Fruit fly (Drosophila melanogaster): ENCODE data around the gene CG14712.

Gene CG14712

DNA sequence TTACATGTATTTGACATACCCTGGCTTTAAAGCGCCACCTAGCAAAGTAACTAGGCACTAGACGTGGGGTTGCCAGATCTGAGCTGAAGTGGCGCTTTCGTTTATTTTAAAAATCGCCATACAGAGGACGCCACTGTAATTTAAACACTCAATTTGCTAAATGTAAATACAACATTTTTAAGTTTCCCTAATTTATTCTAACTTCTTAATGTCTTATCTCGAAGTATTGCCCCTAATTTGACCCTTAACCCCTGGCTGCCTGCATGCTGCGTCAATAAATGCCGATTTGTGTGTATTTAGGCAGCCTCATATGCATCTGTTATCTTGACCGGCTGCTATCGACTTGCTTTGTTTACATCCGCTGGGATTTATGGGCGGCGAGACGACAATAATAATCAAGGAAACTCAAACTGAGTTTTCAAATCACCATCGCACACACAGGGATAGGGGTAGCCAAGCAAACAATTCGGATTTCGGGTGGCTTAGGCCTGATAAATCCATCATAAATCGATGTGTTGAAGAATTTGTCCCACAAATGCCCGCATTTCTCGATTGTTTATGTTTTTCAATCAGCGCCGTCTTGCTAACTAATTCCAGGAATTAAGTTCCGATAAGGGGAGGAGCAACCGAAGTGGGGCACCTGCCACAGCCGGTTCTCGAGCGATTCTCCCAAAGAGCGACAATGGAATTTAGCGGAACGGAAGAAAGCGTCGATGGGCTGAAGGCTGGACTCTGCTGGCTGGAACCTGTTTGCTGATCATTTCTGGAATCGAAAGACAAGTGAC, 15.1 kb upstream of the CG14712 start (continued):
- no peak for TF ChIP-seq Sry-β (GFP tag; optimal IDR thresholded peaks at IDR 0.05)
- TF ChIP-seq CG15073 (GFP tag; optimal IDR thresholded peaks at IDR 0.05): peak; percentile 37
- TF ChIP-seq CG15011 (GFP tag; optimal IDR thresholded peaks at IDR 0.05): no peak
- TF ChIP-seq CG10543 (GFP tag; optimal IDR thresholded peaks at IDR 0.05): no peak
- peak; percentile 69 for TF ChIP-seq lmd (GFP tag; IDR thresholded peaks at IDR 0.05)
- TF ChIP-seq gce (GFP tag; IDR thresholded peaks at IDR 0.05): no peak
- peak; percentile 25; the same call in 1 of the 3 replicates for TF ChIP-seq CG7963 (GFP tag; IDR thresholded peaks at IDR 0.05; ENCODE audit: partially characterized antibody)
- 0 out of 3 replicates have a peak, but pooled peaks have one; percentile 36 for TF ChIP-seq Optix (GFP tag; IDR thresholded peaks at IDR 0.05)
- TF ChIP-seq Adf1 (GFP tag; IDR thresholded peaks at IDR 0.05): no peak
- TF ChIP-seq gcm2 (GFP tag; optimal IDR thresholded peaks at IDR 0.05): peak; percentile 41
- TF ChIP-seq MTF-1 (GFP tag; optimal IDR thresholded peaks at IDR 0.05; ENCODE audit: borderline replicate concordance): no peak
- peak; percentile 64 for TF ChIP-seq CG9609 (GFP tag; optimal IDR thresholded peaks at IDR 0.05)
- peak; percentile 68 for TF ChIP-seq CG2120 (GFP tag; optimal IDR thresholded peaks at IDR 0.05)
- TF ChIP-seq BtbVII (GFP tag; optimal IDR thresholded peaks at IDR 0.05): no peak
- TF ChIP-seq CG15514 (GFP tag; optimal IDR thresholded peaks at IDR 0.05): peak; percentile 27
- no peak for TF ChIP-seq scrt (GFP tag; optimal IDR thresholded peaks at IDR 0.05)
- TF ChIP-seq Dll (GFP tag; IDR thresholded peaks at IDR 0.05; ENCODE audit: partially characterized antibody): no peak
- TF ChIP-seq Chrac-16 (GFP tag; optimal IDR thresholded peaks at IDR 0.05): peak; percentile 82
- peak; percentile 22 for TF ChIP-seq Antp (GFP tag; optimal IDR thresholded peaks at IDR 0.05)
- peak; percentile 88 for TF ChIP-seq Rfx (GFP tag; IDR thresholded peaks at IDR 0.05)
- TF ChIP-seq en (GFP tag; optimal IDR thresholded peaks at IDR 0.05): no peak
- no peak for TF ChIP-seq Nf-YB (GFP tag; optimal IDR thresholded peaks at IDR 0.05)
- TF ChIP-seq ap (GFP tag; IDR thresholded peaks at IDR 0.05): peak; percentile 11; the same call in 1 of the 2 replicates
- TF ChIP-seq psq (GFP tag; optimal IDR thresholded peaks at IDR 0.05): peak; percentile 48
- TF ChIP-seq Med (GFP tag): peak; percentile 97
- TF ChIP-seq tll (GFP tag; optimal IDR thresholded peaks at IDR 0.05): peak in 1 of 2 experiments; percentile 66
- TF ChIP-seq CG7928 (GFP tag; optimal IDR thresholded peaks at IDR 0.05): no peak
- peak; percentile 41 for TF ChIP-seq ac (GFP tag; optimal IDR thresholded peaks at IDR 0.05)
- no peak for TF ChIP-seq CG43689 (GFP tag; IDR thresholded peaks at IDR 0.05)
- TF ChIP-seq BEAF-32 (GFP tag; optimal IDR thresholded peaks at IDR 0.05): peak; percentile 16
- TF ChIP-seq CG10979 (tag; optimal IDR thresholded peaks at IDR 0.05): peak; percentile 49
- peak; percentile 76 for TF ChIP-seq az2 (GFP tag; optimal IDR thresholded peaks at IDR 0.05)
- TF ChIP-seq Dfd (GFP tag; optimal IDR thresholded peaks at IDR 0.05): no peak
- peak; percentile 75 for TF ChIP-seq HmgZ (tag; optimal IDR thresholded peaks at IDR 0.05)
- TF ChIP-seq Lhr (GFP tag; optimal IDR thresholded peaks at IDR 0.05): peak; percentile 90
- peak; percentile 47 for TF ChIP-seq CG14710 (tag; optimal IDR thresholded peaks at IDR 0.05)
- TF ChIP-seq tap (tag; optimal IDR thresholded peaks at IDR 0.05): no peak
- peak; percentile 93 for TF ChIP-seq NFAT (GFP tag; IDR thresholded peaks at IDR 0.05)
- peak; percentile 61 for TF ChIP-seq dmrt11E (tag; optimal IDR thresholded peaks at IDR 0.05)
- peak; percentile 6 to 70 for TF ChIP-seq Pdp1 (GFP tag; optimal IDR thresholded peaks at IDR 0.05)
- peak; percentile 72 for TF ChIP-seq E2f1 (GFP tag; IDR thresholded peaks at IDR 0.05)
- no peak for TF ChIP-seq wor (GFP tag; IDR thresholded peaks at IDR 0.05)
- TF ChIP-seq CG3281 (GFP tag; optimal IDR thresholded peaks at IDR 0.05): no peak
- no peak for TF ChIP-seq nerfin-2 (GFP tag; IDR thresholded peaks at IDR 0.05; ENCODE audit: partially characterized antibody)
- TF ChIP-seq HmgD (GFP tag; optimal IDR thresholded peaks at IDR 0.05): peak; percentile 46
- peak; percentile 56 for TF ChIP-seq Dek (tag; optimal IDR thresholded peaks at IDR 0.05)
- no peak for TF ChIP-seq br (optimal IDR thresholded peaks at IDR 0.05)
- peak; percentile 61 for TF ChIP-seq slou (GFP tag; optimal IDR thresholded peaks at IDR 0.05)
- no peak for TF ChIP-seq jigr1 (GFP tag; IDR thresholded peaks at IDR 0.05)

Measured in whole organism, embryonic.